Worm (Caenorhabditis elegans) whole organism, young adult: Measurements from ENCODE around the gene fsn-1.

Experiments
- B0035.1 ChIP-seq: sonication (generic microtip); optimal IDR thresholded peaks from 2 replicates; lab custom pipeline; 2016; ENCODE audit warnings: missing genetic modification characterization, mild to moderate bottlenecking, missing compliant biosample characterization, missing genotype, missing genetic modification reagents
- B0261.1 ChIP-seq: sonication (generic microtip); optimal IDR thresholded peaks from 2 replicates; lab custom pipeline; 2016; ENCODE audit warnings: mild to moderate bottlenecking, missing genetic modification characterization, moderate library complexity, missing compliant biosample characterization
- C17E4.6 ChIP-seq: fragments of 200-800 bp; sonication (Bioruptor generic); IDR thresholded peaks from 2 replicates; pipeline ENCODE4 v1.3.6; 2022; ENCODE audit warnings: missing genetic modification reagents, missing genetic modification characterization, missing compliant biosample characterization
- D2030.7 ChIP-seq: fragments of 200-800 bp; sonication (Bioruptor generic); IDR thresholded peaks from 2 replicates; pipeline ENCODE4 v1.3.6; 2022; ENCODE audit warnings: missing genetic modification reagents, missing genetic modification characterization, missing compliant biosample characterization
- F10E7.11 ChIP-seq: sonication (generic microtip); optimal IDR thresholded peaks from 2 replicates; lab custom pipeline; 2017; ENCODE audit warnings: mild to moderate bottlenecking, missing genetic modification characterization, moderate library complexity, missing compliant biosample characterization
- F33H1.4 ChIP-seq: fragments of 200-800 bp; sonication (Bioruptor generic); IDR thresholded peaks from 2 replicates; pipeline ENCODE4 v1.3.6; 2022; ENCODE audit warnings: missing genetic modification reagents, missing genetic modification characterization, missing compliant biosample characterization
- F37B4.10 ChIP-seq: fragments of 200-800 bp; sonication (Bioruptor generic); IDR thresholded peaks from 2 replicates; pipeline ENCODE4 v1.3.6; 2022; ENCODE audit warnings: missing genetic modification characterization, missing compliant biosample characterization
- F39B2.1 ChIP-seq: fragments of 200-800 bp; sonication (Bioruptor generic); IDR thresholded peaks from 2 replicates; pipeline ENCODE4 v1.3.6; 2022; ENCODE audit warnings: missing genetic modification reagents, missing genetic modification characterization, missing compliant biosample characterization
- K11D2.4 ChIP-seq: fragments of 200-800 bp; sonication (Bioruptor generic); IDR thresholded peaks from 2 replicates; pipeline ENCODE4 v1.3.6; 2022; ENCODE audit warnings: missing genetic modification reagents, missing genetic modification characterization, missing compliant biosample characterization
- T07F8.4 ChIP-seq: sonication (generic microtip); optimal IDR thresholded peaks from 2 replicates; lab custom pipeline; 2016; ENCODE audit warnings: mild to moderate bottlenecking, missing genetic modification characterization, moderate library complexity, missing compliant biosample characterization
- T26A5.8 ChIP-seq: sonication (generic microtip); optimal IDR thresholded peaks from 2 replicates; lab custom pipeline; 2016; ENCODE audit warnings: missing genetic modification characterization, missing compliant biosample characterization
- Y53F4B.3 ChIP-seq: fragments of 200-800 bp; sonication (Bioruptor generic); IDR thresholded peaks from 2 replicates; pipeline ENCODE4 v1.3.6; 2022; ENCODE audit warnings: missing genetic modification reagents, missing genetic modification characterization, missing compliant biosample characterization
- aptf-2 ChIP-seq: fragments of 200-800 bp; sonication (Bioruptor generic); conservative IDR thresholded peaks from 2 replicates; pipeline ENCODE4 v1.3.6; 2022; ENCODE audit warnings: missing genetic modification reagents, missing genetic modification characterization, missing compliant biosample characterization
- attf-5 ChIP-seq: fragments of 200-800 bp; sonication (Bioruptor generic); optimal IDR thresholded peaks from 2 replicates; lab custom pipeline; 2018; ENCODE audit warnings: mild to moderate bottlenecking, missing genetic modification characterization, missing compliant biosample characterization
- ccch-3 ChIP-seq: fragments of 200-800 bp; sonication (Bioruptor generic); optimal IDR thresholded peaks from 2 replicates; lab custom pipeline; 2018; ENCODE audit warnings: mild to moderate bottlenecking, missing genetic modification characterization, missing compliant biosample characterization
- ceh-40 ChIP-seq: fragments of 200-800 bp; sonication (Bioruptor generic); IDR thresholded peaks from 2 replicates; pipeline ENCODE4 v1.3.6; 2022; ENCODE audit warnings: missing genetic modification characterization, missing compliant biosample characterization
- chd-7 ChIP-seq: sonication (generic microtip); optimal IDR thresholded peaks from 2 replicates; lab custom pipeline; 2016; ENCODE audit warnings: mild to moderate bottlenecking, missing genetic modification characterization, moderate library complexity, missing compliant biosample characterization
- dox-1 ChIP-seq: fragments of 200-800 bp; sonication (Bioruptor generic); IDR thresholded peaks from 2 replicates; pipeline ENCODE4 v1.3.6; 2022; ENCODE audit warnings: missing genetic modification reagents, missing genetic modification characterization, missing compliant biosample characterization
- dpl-1 ChIP-seq: fragments of 150-350 bp; optimal IDR thresholded peaks from 2 replicates; lab custom pipeline; 2014; ENCODE audit warnings: missing biosample characterization, missing genetic modification reagents, missing genetic modification characterization
- efl-1 ChIP-seq: fragments of 150-350 bp; optimal IDR thresholded peaks from 2 replicates; lab custom pipeline; 2014; ENCODE audit warnings: missing biosample characterization, missing genetic modification reagents, missing genetic modification characterization
- him-1 ChIP-seq: sonication (generic microtip); optimal IDR thresholded peaks from 2 replicates; lab custom pipeline; 2016; ENCODE audit warnings: missing genotype, missing genetic modification reagents, missing genetic modification characterization, missing compliant biosample characterization
- hlh-12 ChIP-seq: sonication (generic microtip); optimal IDR thresholded peaks from 2 replicates; lab custom pipeline; 2016; ENCODE audit warnings: missing genetic modification characterization, missing compliant biosample characterization
- hmg-20 ChIP-seq: fragments of 200-800 bp; sonication (Bioruptor generic); IDR thresholded peaks from 2 replicates; pipeline ENCODE4 v1.3.6; 2022; ENCODE audit warnings: missing genetic modification reagents, missing genetic modification characterization, missing compliant biosample characterization
- hsf-1 ChIP-seq: fragments of 200-800 bp; sonication (Bioruptor generic); IDR thresholded peaks from 2 replicates; pipeline ENCODE4 v1.3.6; 2022; ENCODE audit warnings: missing genetic modification reagents, missing genetic modification characterization, missing compliant biosample characterization
- lin-54 ChIP-seq: fragments of 200-800 bp; sonication (Bioruptor generic); optimal IDR thresholded peaks from 2 replicates; lab custom pipeline; 2018; ENCODE audit warnings: mild to moderate bottlenecking, missing genetic modification characterization, missing compliant biosample characterization
- lsl-1 ChIP-seq: fragments of 200-800 bp; sonication (Bioruptor generic); optimal IDR thresholded peaks from 2 replicates; lab custom pipeline; 2018; ENCODE audit warnings: mild to moderate bottlenecking, missing genetic modification characterization, moderate library complexity, missing compliant biosample characterization
- madf-10 ChIP-seq: sonication (generic microtip); optimal IDR thresholded peaks from 2 replicates; lab custom pipeline; 2016; ENCODE audit warnings: mild to moderate bottlenecking, missing genetic modification characterization, missing compliant biosample characterization
- madf-6 ChIP-seq: fragments of 200-800 bp; sonication (Bioruptor generic); IDR thresholded peaks from 2 replicates; pipeline ENCODE4 v1.3.6; 2022; ENCODE audit warnings: missing genetic modification reagents, missing genetic modification characterization, missing compliant biosample characterization
- madf-8 ChIP-seq: fragments of 200-800 bp; sonication (Bioruptor generic); conservative IDR thresholded peaks from 2 replicates; pipeline ENCODE4 v1.3.6; 2022; ENCODE audit warnings: missing genetic modification reagents, missing genetic modification characterization, missing compliant biosample characterization
- mcd-1 ChIP-seq: fragments of 200-800 bp; sonication (Bioruptor generic); IDR thresholded peaks from 2 replicates; pipeline ENCODE4 v1.3.6; 2022; ENCODE audit warnings: missing genetic modification reagents, missing genetic modification characterization, missing compliant biosample characterization
- mes-4 ChIP-seq: sonication (generic microtip); optimal IDR thresholded peaks from 2 replicates; lab custom pipeline; 2016; ENCODE audit warnings: missing genotype, missing genetic modification characterization, missing compliant biosample characterization
- mxl-1 ChIP-seq: sonication (generic microtip); optimal IDR thresholded peaks from 2 replicates; lab custom pipeline; 2016; ENCODE audit warnings: missing genetic modification characterization, missing compliant biosample characterization
- nhr-27 ChIP-seq: fragments of 200-800 bp; sonication (Bioruptor generic); optimal IDR thresholded peaks from 2 replicates; lab custom pipeline; 2018; ENCODE audit warnings: mild to moderate bottlenecking, missing genetic modification characterization, moderate library complexity, missing compliant biosample characterization
- rcor-1 ChIP-seq: fragments of 200-800 bp; sonication (Bioruptor generic); IDR thresholded peaks from 2 replicates; pipeline ENCODE4 v1.3.6; 2022; ENCODE audit warnings: missing genetic modification reagents, missing genetic modification characterization, missing compliant biosample characterization
- sea-2 ChIP-seq: fragments of 200-800 bp; sonication (Bioruptor generic); IDR thresholded peaks from 2 replicates; pipeline ENCODE4 v1.3.6; 2022; ENCODE audit warnings: missing genetic modification characterization, missing compliant biosample characterization
- snpc-4 ChIP-seq, 5 experiments: fragments of 150-350 bp in 1 of 5; sonication (generic microtip) in 4 of 5; optimal IDR thresholded peaks; 2 replicates each; lab custom pipeline; 2014 to 2018; ENCODE audit warnings: missing genetic modification characterization in 5 of 5, missing biosample characterization in 3 of 5, antibody characterized with exemption in 2 of 5, mild to moderate bottlenecking in 2 of 5, missing compliant biosample characterization in 2 of 5, missing genotype in 2 of 5, moderate library complexity in 2 of 5, missing genetic modification reagents in 1 of 5
- sptf-2 ChIP-seq: fragments of 200-800 bp; sonication (Bioruptor generic); optimal IDR thresholded peaks from 2 replicates; lab custom pipeline; 2018; ENCODE audit warnings: mild to moderate bottlenecking, missing genetic modification characterization, missing compliant biosample characterization
- tbp1 ChIP-seq: fragments of 200-800 bp; sonication (Bioruptor generic); optimal IDR thresholded peaks from 2 replicates; lab custom pipeline; 2018; ENCODE audit warnings: mild to moderate bottlenecking, missing genetic modification characterization, missing compliant biosample characterization
- unc-130 ChIP-seq: sonication (generic microtip); optimal IDR thresholded peaks from 2 replicates; lab custom pipeline; 2016; ENCODE audit warnings: missing genetic modification reagents, missing genetic modification characterization, missing compliant biosample characterization
- xnd-1 ChIP-seq: sonication (generic microtip); optimal IDR thresholded peaks from 2 replicates; lab custom pipeline; 2016; ENCODE audit warnings: missing genotype, missing genetic modification reagents, missing genetic modification characterization, missing compliant biosample characterization
- zim-3 ChIP-seq: sonication (generic microtip); optimal IDR thresholded peaks from 2 replicates; lab custom pipeline; 2017; ENCODE audit warnings: mild to moderate bottlenecking, missing genetic modification characterization, moderate library complexity, missing compliant biosample characterization
- ztf-22 ChIP-seq: fragments of 200-800 bp; sonication (Bioruptor generic); optimal IDR thresholded peaks from 2 replicates; lab custom pipeline; 2018; ENCODE audit warnings: mild to moderate bottlenecking, missing genetic modification characterization, moderate library complexity, missing compliant biosample characterization
- ztf-26 ChIP-seq: sonication (generic microtip); optimal IDR thresholded peaks from 2 replicates; lab custom pipeline; 2017; ENCODE audit warnings: missing genetic modification characterization, missing compliant biosample characterization
- ztf-28 ChIP-seq: fragments of 200-800 bp; sonication (Bioruptor generic); IDR thresholded peaks from 2 replicates; pipeline ENCODE4 v1.3.6; 2022; ENCODE audit warnings: missing genetic modification reagents, missing genetic modification characterization, missing compliant biosample characterization

The fsn-1 gene

DNA sequence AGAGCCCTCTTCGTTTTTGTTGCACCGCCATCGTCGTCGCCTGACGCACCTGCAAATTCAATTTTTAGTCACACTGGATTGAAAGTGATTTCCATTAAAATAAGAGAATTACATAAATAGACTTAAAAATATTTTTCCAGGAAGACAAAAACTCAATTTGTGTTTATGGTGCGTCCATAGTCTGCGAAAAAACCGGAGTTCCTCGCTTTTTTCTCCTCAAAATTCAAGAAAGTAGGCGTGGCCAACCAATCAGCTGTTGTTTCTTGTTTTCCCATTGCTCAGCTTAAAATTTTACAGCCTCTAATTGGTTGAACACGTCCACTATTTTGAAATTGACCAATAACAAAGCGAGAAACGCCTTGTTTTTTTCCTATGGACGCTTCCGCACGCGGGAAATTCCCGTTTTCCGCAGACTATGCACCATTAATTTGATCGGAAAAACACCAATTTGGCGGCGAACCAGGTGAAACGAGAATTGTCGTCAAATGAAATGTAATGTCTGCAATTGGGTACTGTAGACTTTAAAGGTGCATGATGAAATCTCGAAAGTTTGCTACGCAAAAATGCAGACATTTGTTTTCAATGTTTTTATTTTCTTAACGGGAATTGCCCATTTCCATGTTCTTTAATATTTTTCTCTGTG, 47.4 kb downstream of the fsn-1 start, which contains the start of gene C27F2.7 (continued):
- TF ChIP-seq hsf-1 (GFP tag; lab: Robert Waterston, UW) = peak; percentile 70
- TF ChIP-seq aptf-2 = 0 out of 2 replicates have a peak, but pooled peaks have one; percentile 34
- no peak for TF ChIP-seq F39B2.1 (GFP tag; lab: Robert Waterston, UW)
- no peak for TF ChIP-seq ceh-40 (GFP tag; lab: Robert Waterston, UW)
- no peak for TF ChIP-seq nhr-27 (tag; lab: Kevin White, UChicago)
- TF ChIP-seq ztf-28 (GFP tag; lab: Robert Waterston, UW) = no peak
- no peak for TF ChIP-seq ztf-22 (GFP tag; lab: Kevin White, UChicago)

DNA sequence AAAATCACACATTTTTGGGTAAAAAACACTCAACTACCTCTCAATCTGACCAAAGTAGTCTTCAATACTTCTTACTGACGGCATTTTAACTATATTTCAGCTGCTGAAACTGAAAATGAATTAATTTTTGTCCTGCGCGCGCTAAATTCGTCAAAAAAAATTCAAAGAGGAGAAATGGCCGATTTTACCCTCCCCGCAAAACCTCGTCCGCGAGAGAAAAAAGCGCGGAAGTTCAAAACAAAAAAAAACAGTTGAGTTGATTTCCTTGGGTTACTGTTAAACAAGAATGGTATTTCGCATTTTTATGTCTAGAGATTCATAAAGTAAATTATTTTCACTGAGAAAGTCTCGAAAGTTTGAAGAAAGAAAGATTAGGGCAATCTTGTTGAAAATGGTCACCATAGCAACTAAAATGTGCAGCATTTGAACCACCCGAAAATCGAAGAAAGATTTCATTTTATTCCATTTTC, 49.7 kb downstream of the fsn-1 start, which contains the start of the genes C27F2.10 and wdr-60:
TSS of gene C27F2.10 (minus strand) at position 109 of the 470 bp plus-strand sequence.
TSS of gene wdr-60 (plus strand) at position 420 of the 470 bp plus-strand sequence.
- TF ChIP-seq F10E7.11 (tag; lab: Kevin White, UChicago) = no peak
- TF ChIP-seq unc-130 = no peak
- TF ChIP-seq lsl-1 (GFP tag; lab: Kevin White, UChicago) = peak; percentile 17
- no peak for TF ChIP-seq sptf-2 (GFP tag; lab: Kevin White, UChicago)
- TF ChIP-seq F33H1.4 = peak; percentile 37; the same call in 1 of the 2 replicates
- TF ChIP-seq lin-54 (GFP tag; lab: Kevin White, UChicago) = peak; percentile 78
- TF ChIP-seq B0035.1 = no peak
- peak; percentile 58 for TF ChIP-seq dpl-1
- 0 out of 2 replicates have a peak, but pooled peaks have one; percentile 5 for TF ChIP-seq madf-8
- TF ChIP-seq dox-1 (GFP tag; lab: Robert Waterston, UW) = 0 out of 2 replicates have a peak, but pooled peaks have one; percentile 21
- peak; percentile 63 for TF ChIP-seq efl-1 (GFP tag; lab: Kevin White, UChicago)
- peak; percentile 63 for TF ChIP-seq madf-6 (GFP tag; lab: Robert Waterston, UW)
- no peak for TF ChIP-seq zim-3 (tag; lab: Kevin White, UChicago)
- no peak for TF ChIP-seq F37B4.10 (GFP tag; lab: Robert Waterston, UW)
- TF ChIP-seq, all 124 proteins: peak for 8

DNA sequence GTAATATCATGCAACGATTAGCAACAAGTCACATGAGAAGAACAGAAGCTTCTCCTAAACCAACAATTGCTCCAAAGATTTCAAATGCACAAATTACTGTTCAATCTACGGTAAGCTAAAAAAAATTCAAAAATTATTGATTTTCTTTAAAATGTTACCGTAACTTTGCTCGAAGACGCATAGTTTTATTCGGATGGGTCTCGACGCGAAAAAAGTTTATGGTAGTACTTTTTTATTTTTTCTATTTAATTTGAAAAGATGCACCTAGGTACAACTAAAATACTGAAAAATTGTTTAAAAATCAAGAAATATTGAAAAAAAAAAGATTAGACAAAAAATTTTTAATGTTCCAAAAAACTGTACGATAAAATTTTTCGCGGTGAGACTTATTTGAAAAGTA, 50.5 kb downstream of the fsn-1 start:
- TF ChIP-seq T07F8.4 (no peak), T26A5.8 (tag; lab: Kevin White, UChicago) (no peak), ztf-26 (tag; lab: Kevin White, UChicago) (no peak), ztf-28 (GFP tag; lab: Robert Waterston, UW) (no peak), attf-5 (no peak), lin-54 (GFP tag; lab: Kevin White, UChicago) (peak; percentile 7), hmg-20 (GFP tag; lab: Robert Waterston, UW) (no peak), madf-6 (GFP tag; lab: Robert Waterston, UW) (peak; percentile 84), Y53F4B.3 (GFP tag; lab: Robert Waterston, UW) (no peak), F33H1.4 (peak; percentile 85), D2030.7 (GFP tag; lab: Robert Waterston, UW) (no peak), ceh-40 (GFP tag; lab: Robert Waterston, UW) (no peak), mxl-1 (no peak), C17E4.6 (GFP tag; lab: Robert Waterston, UW) (no peak), snpc-4 (GFP tag; optimal IDR thresholded peaks at IDR 0.05; lab: Kevin White, UChicago) (no peak), snpc-4 (tag; optimal IDR thresholded peaks at IDR 0.05; lab: Kevin White, UChicago) (no peak), him-1 (no peak), madf-10 (tag; lab: Kevin White, UChicago) (no peak), B0261.1 (no peak), ccch-3 (no peak), sea-2 (GFP tag; lab: Robert Waterston, UW) (no peak), madf-8 (peak; percentile 62), hlh-12 (tag; lab: Kevin White, UChicago) (no peak), mes-4 (no peak), xnd-1 (peak; percentile 81), tbp1 (no peak), chd-7 (tag; lab: Kevin White, UChicago) (no peak), mcd-1 (GFP tag; lab: Robert Waterston, UW) (no peak), rcor-1 (GFP tag; lab: Robert Waterston, UW) (no peak), hsf-1 (GFP tag; lab: Robert Waterston, UW) (no peak), K11D2.4 (GFP tag; lab: Robert Waterston, UW) (no peak)
